Fruit fly (Drosophila melanogaster): ENCODE results near the gene spz4.

The spz4 gene

DNA sequence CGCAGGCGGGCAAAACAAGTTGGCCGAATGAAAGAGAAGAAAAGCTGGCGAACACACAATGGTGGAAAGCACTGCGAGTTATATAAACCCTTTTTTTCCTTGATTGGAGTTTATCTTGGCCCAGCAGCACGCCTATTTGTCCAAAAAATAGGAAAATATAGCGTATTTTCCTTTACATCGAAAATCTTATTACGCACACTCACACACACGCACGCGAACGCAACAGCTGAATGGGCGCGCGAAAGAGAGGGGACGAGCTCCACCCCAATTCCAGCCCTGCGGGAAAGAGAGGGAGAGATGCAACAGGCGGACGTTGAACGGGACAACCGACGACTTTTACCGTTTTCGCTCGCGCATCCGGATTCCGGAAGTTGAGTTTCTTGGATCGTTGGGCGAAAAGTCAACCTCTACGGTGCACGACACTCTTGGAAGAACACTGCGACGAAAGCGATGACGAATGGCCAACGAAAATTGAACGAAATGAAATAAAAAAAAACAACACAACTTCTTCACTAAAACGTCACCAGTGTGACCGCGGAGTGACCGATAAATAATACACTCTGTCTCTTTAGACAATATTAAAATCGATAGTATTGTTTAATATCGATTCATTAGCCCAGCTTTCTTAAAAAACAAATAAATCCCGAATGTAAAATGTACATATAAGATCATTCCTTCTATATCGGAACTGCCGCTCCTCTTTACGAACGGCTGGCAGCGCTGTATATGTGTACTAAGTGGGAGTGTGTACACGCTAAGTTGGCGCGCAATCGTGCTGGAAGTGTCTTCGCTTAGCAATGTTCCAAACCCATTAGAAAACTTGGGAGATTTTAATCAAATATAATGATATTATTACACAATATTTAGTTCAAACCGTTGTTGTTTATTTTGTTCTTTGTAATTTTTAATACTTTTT lies 15.3 kb downstream of the spz4 start, which contains the start of the genes Dlg5 and CG4970:
TSS of gene Dlg5 (minus strand) at position 556 of the 916 bp plus-strand sequence.
TSS of gene CG4970 (plus strand) at position 866 of the 916 bp plus-strand sequence.
- no peak for TF ChIP-seq CG17801 (GFP tag; optimal IDR thresholded peaks at IDR 0.05; ENCODE audit: partially characterized antibody)

DNA sequence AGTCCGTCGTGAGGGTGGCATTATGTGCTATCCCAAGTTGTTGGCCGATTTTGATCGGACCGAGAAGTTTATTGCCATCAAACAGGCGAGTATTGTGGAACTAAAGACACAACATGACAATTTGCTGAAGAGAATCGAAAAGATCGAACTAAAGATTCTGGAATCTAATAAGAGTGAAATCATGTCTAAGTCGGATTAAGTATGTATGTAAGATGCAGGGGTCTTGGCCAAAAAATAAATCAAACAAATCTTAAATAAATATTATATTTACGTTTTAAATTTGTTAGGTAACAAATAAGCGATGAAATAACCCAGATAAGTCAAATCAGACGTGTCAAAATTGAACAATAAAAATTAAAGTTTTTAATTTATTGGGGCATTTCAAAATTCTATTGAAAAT lies 18.0 kb downstream of the spz4 start, which contains the start of gene CG14929:
TSS of gene CG14929 (plus strand) at position 301 of the 400 bp plus-strand sequence.
- TF ChIP-seq CG17801 (GFP tag; optimal IDR thresholded peaks at IDR 0.05; ENCODE audit: partially characterized antibody): no peak

DNA sequence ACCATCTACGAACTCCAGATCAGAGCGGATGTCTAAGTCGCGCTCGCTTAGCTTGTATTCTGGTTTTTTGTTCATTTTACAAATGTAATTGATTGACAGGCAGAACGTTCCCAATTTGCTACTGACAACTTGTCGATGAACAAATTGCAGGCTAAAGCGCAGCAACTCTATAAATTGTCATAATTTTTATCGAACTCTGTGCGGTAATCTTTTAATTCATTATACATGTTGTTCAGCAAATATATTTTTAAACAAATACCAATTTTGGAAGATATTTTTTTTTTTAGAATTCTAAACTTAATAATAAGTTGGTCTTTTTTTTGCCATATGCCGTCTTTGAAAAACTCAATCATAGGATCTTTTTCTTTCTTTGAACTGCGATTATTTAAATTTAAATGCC lies 19.7 kb downstream of the spz4 start, which contains the start of gene CG14930:
TSS of gene CG14930 (minus strand) at position 101 of the 400 bp plus-strand sequence.
- TF ChIP-seq CG17801 (GFP tag; optimal IDR thresholded peaks at IDR 0.05; ENCODE audit: partially characterized antibody): no peak

DNA sequence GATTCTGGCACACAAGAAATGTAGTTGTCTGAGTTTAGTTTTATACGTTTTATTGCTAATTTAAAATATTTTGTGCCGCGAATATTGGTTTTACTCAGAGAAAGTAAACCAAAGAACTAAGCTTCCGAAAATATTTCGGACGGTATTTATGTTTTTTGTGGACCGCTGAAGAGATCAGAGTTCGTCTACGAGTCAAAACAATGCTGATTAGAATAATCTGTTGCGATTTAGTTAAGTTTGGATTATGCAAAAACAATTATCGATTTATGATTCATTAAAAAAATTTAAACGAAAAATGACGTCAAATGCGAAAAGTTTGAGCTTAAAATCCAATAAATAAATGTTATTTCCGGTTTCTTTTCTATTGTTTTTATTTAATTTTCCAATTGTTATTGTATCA lies 21.2 kb downstream of the spz4 start, which contains the start of gene CG43153:
TSS of gene CG43153 (minus strand) at position 101 of the 400 bp plus-strand sequence.
- no peak for TF ChIP-seq CG17801 (GFP tag; optimal IDR thresholded peaks at IDR 0.05; ENCODE audit: partially characterized antibody)

DNA sequence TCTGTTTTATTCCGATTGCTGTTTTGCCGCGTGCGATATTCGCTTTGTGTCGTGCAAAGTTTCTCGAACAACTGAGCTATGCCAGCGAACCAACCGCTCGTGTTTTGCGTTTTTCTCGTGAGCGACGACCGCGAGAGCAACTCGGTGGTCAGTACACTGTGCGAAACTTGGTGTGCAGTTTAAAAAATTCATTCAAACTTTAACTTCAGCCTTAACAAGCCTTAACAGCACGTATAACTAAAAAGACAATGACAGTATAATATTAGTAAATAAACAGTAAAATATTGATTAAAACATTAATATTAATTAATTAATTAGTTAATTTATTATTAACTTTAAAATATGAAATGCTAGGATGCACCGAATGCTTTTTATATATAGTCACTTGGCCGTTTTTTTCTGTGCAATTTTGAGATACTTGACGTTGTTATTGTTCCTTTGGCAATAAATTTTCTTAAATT lies 26.6 kb downstream of the spz4 start, which contains the start of gene CG31705:
TSS of gene CG31705 (minus strand) at position 77 of the 461 bp plus-strand sequence.
- peak; percentile 73 for TF ChIP-seq CG17801 (GFP tag; optimal IDR thresholded peaks at IDR 0.05; ENCODE audit: partially characterized antibody)

DNA sequence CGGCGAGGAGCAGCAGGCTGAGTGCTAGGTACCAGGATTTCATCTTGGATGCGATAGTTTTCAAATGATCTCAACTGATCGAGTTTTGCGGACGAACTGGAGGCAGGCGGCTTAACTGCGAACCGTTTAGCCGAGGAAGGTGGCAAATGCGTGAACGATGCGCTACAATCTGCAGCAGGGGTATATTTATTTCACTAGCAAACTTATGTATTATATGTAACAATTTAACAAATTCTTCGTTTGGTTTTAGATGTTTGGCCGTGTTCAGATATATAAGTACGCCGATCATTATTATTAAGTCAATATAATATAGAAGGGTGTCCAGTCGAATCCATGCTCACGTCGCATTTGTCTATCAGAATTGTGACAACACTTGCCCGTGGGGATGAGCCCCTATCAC lies 29.4 kb downstream of the spz4 start, which contains the start of gene CG31706:
TSS of gene CG31706 (minus strand) at position 101 of the 400 bp plus-strand sequence.
- no peak for TF ChIP-seq CG17801 (GFP tag; optimal IDR thresholded peaks at IDR 0.05; ENCODE audit: partially characterized antibody)

DNA sequence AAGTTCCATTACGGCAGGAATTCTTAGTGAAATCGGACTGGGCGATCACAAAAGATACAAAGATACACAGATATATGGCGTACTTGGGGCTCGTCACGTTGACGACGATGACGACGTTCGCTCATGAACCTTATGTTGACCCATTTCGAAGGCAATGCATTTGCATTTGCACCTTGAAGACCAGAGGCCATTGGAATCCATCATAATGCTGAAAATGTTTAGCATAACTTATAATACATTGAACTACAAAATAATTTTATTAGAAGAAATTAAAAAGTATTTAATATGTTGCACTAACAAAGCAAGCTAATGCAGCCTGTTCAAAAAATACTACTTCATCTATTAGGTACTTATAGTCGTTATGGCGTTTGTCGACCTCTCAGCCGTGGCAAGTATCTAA lies 30.0 kb downstream of the spz4 start, which contains the start of gene CG34162:
TSS of gene CG34162 (plus strand) at position 301 of the 400 bp plus-strand sequence.
- no peak for TF ChIP-seq CG17801 (GFP tag; optimal IDR thresholded peaks at IDR 0.05; ENCODE audit: partially characterized antibody)

DNA sequence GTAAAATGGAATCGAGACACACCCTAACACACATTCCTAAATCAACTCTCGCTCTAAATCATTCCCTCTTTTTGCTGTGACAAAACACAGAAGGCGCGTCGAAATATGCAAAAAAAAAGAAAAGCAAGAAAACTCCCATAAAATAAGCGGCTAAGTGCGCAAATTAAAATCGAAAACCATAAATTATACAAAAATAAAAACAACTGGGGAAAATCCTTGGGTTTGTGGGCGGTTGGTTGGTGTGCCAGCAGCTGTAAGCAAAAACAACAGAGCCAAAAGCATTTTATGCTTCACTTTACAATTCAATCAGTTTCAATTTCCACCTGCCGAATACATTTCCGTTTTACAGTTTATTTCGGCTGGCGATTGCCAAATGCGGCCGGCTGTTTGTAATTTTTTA lies 34.3 kb downstream of the spz4 start, which contains the start of gene CG43438:
TSS of gene CG43438 (plus strand) at position 301 of the 400 bp plus-strand sequence.
- no peak for TF ChIP-seq CG17801 (GFP tag; optimal IDR thresholded peaks at IDR 0.05; ENCODE audit: partially characterized antibody)

DNA sequence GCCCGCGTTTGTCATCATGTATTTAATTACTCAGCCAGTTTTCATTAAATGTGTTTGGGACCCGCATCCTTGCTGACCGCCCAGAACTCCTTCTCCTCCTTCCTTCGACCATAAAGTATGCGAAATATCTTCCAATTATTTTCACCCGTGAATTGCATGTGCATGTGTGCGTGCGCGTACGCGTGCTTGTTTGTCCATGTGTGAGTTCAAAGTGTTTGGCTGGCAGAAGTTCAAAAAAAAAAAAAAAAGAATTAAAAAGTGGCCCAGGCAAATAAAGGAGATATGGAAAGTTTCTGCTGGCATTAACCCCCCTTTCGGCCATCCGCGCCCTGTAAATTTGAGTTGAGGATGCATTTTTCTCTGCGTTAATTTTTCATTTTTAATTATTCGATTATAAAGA lies 52.3 kb downstream of the spz4 start:
- TF ChIP-seq CG17801 (GFP tag; optimal IDR thresholded peaks at IDR 0.05; ENCODE audit: partially characterized antibody): no peak
